Worm (Caenorhabditis elegans): ENCODE measurements around the gene anoh-1.

DNA sequence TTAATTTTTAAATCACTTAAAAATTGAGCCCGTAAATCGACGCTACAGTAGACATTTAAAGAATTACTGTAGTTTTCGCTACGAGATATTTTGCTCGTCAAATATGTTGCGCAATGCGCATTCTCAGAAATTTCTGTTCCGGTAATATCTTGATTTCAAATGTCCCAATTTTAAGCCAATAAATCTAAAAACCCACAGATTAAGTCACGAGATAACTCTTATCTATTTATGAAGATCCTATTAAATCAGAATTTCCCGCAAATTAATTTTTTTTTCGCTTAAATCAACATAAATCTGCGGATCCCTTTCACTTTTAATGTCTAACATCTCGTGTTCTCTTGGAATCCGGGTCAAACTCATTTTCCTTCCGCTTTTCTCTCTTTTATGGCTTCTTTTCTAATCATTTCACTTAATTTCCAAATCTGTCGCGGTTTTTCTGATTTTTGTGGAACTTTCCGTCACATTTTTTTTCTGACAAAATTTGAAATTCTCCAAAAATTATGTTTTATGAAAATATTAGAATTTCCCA, 29.8 kb upstream of the anoh-1 start:
- no peak for TF ChIP-seq W03F9.2 (tag; optimal IDR thresholded peaks at IDR 0.05)
- no peak for TF ChIP-seq him-1 (tag; optimal IDR thresholded peaks at IDR 0.05)
- TF ChIP-seq dao-5 (tag; optimal IDR thresholded peaks at IDR 0.05) = no peak
